Fruit fly (Drosophila melanogaster): ENCODE data around the gene CG44774.

CG44774 gene

DNA sequence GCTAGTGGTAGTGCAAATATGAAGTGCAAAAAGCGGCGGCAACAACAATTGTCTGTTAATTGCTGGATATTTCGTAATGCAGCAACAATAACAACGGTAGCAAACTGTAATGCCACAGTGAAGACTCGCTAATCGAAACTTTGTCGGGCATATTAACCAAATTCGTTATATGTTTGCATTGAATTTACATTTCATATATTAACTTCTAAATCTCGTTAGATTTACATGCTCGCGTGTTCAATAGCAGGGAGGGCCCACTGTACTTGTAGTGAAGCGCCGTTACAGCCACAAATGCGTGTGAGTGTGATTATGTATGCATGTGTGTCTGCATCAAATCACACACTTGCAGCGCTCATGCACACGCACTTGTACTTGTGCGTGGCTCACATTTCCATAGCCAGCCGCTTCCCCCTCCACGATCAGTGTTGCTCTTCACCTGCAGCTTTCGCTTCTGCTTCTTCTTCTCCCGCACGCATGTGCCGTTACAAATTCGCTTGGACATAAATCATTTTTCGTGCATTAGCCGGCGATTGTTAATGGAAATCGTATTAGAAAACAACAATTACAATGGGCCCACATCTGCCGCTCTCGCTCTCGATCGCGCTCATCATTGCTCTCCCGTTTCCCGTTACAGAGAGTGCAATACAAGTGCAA lies 2.0 kb upstream of the CG44774 start (continued):
- TF ChIP-seq ap (GFP tag; IDR thresholded peaks at IDR 0.05), result peak; percentile 96
- peak; percentile 91 for TF ChIP-seq so (GFP tag; IDR thresholded peaks at IDR 0.05)
- no peak for TF ChIP-seq inv (GFP tag; IDR thresholded peaks at IDR 0.05; ENCODE audit: partially characterized antibody)
- TF ChIP-seq CG8478 (optimal IDR thresholded peaks at IDR 0.05), result no peak
- TF ChIP-seq Lhr (GFP tag; optimal IDR thresholded peaks at IDR 0.05), result peak; percentile 87
- peak; percentile 73 for TF ChIP-seq CG10147 (GFP tag; optimal IDR thresholded peaks at IDR 0.05)
- TF ChIP-seq sima (GFP tag; optimal IDR thresholded peaks at IDR 0.05), result peak; percentile 67
- TF ChIP-seq CG31365 (tag; optimal IDR thresholded peaks at IDR 0.05), result peak; percentile 83
- peak; percentile 91 for TF ChIP-seq CG14014 (GFP tag; IDR thresholded peaks at IDR 0.05)
- peak; percentile 66 for TF ChIP-seq CG10543 (GFP tag; optimal IDR thresholded peaks at IDR 0.05)
- TF ChIP-seq pita (GFP tag; optimal IDR thresholded peaks at IDR 0.05), result no peak
- TF ChIP-seq CG32532 (GFP tag; IDR thresholded peaks at IDR 0.05), result peak; percentile 88
- peak; percentile 95 for TF ChIP-seq onecut (GFP tag; IDR thresholded peaks at IDR 0.05)
- TF ChIP-seq Vsx1 (GFP tag; optimal IDR thresholded peaks at IDR 0.05), result peak; percentile 81
- TF ChIP-seq CG7271 (tag; optimal IDR thresholded peaks at IDR 0.05), result peak; percentile 53
- peak in 1 of 3 experiments; percentile 95 for TF ChIP-seq lola (GFP tag; optimal IDR thresholded peaks at IDR 0.05)
- peak; percentile 65; the same call in 1 of the 2 replicates for TF ChIP-seq CkIIα-i1 (GFP tag; IDR thresholded peaks at IDR 0.05)
- peak; percentile 89 for TF ChIP-seq tio (GFP tag; optimal IDR thresholded peaks at IDR 0.05)
- peak; percentile 97 for TF ChIP-seq ATbp (GFP tag; optimal IDR thresholded peaks at IDR 0.05)
- peak; percentile 94 for TF ChIP-seq CG30403 (GFP tag; optimal IDR thresholded peaks at IDR 0.05)
- peak; percentile 94 for TF ChIP-seq CG4404 (GFP tag; IDR thresholded peaks at IDR 0.05)
- peak; percentile 79 for TF ChIP-seq scrt (GFP tag; optimal IDR thresholded peaks at IDR 0.05)
- TF ChIP-seq CG9437 (GFP tag; optimal IDR thresholded peaks at IDR 0.05), result peak; percentile 81
- TF ChIP-seq CG18599 (GFP tag; optimal IDR thresholded peaks at IDR 0.05), result peak; percentile 86
- peak; percentile 95 for TF ChIP-seq CG18262 (tag; optimal IDR thresholded peaks at IDR 0.05)
- TF ChIP-seq bcd (GFP tag; optimal IDR thresholded peaks at IDR 0.05), result peak; percentile 93
- peak; percentile 92 for TF ChIP-seq CG8388 (GFP tag; optimal IDR thresholded peaks at IDR 0.05)
- peak; percentile 97 for TF ChIP-seq CG12219 (GFP tag; optimal IDR thresholded peaks at IDR 0.05)
- TF ChIP-seq CG4424 (GFP tag; optimal IDR thresholded peaks at IDR 0.05), result peak; percentile 96
- TF ChIP-seq klu (GFP tag; IDR thresholded peaks at IDR 0.05), result peak; percentile 75
- TF ChIP-seq crc (GFP tag; optimal IDR thresholded peaks at IDR 0.05), result peak; percentile 86
- TF ChIP-seq jumu (GFP tag; optimal IDR thresholded peaks at IDR 0.05), result peak; percentile 94
- peak; percentile 95 for TF ChIP-seq CG2875 (GFP tag; optimal IDR thresholded peaks at IDR 0.05)
- peak; percentile 93 for TF ChIP-seq CG4707 (GFP tag; optimal IDR thresholded peaks at IDR 0.05)
- peak; percentile 86 for TF ChIP-seq CG13624 (GFP tag; optimal IDR thresholded peaks at IDR 0.05)
- peak; percentile 92 for TF ChIP-seq Rfx (GFP tag; IDR thresholded peaks at IDR 0.05)
- TF ChIP-seq oc (tag; optimal IDR thresholded peaks at IDR 0.05), result peak; percentile 97
- peak; percentile 30 for TF ChIP-seq ash1 (GFP tag; optimal IDR thresholded peaks at IDR 0.05)
- peak; percentile 97 for TF ChIP-seq Mrtf (GFP tag; IDR thresholded peaks at IDR 0.05)
- peak; percentile 92 for TF ChIP-seq btn (GFP tag; optimal IDR thresholded peaks at IDR 0.05)
- peak; percentile 91 for TF ChIP-seq trem (tag; optimal IDR thresholded peaks at IDR 0.05)
- TF ChIP-seq HHEX (GFP tag; optimal IDR thresholded peaks at IDR 0.05), result peak; percentile 91
- peak; percentile 90 for TF ChIP-seq sim (GFP tag; IDR thresholded peaks at IDR 0.05)
- peak; percentile 95 for TF ChIP-seq Hsf (GFP tag; optimal IDR thresholded peaks at IDR 0.05)
- no peak for TF ChIP-seq hkb (optimal IDR thresholded peaks at IDR 0.05)
- TF ChIP-seq hkb (GFP tag; IDR thresholded peaks at IDR 0.05), result peak; percentile 96
- no peak for TF ChIP-seq prd (optimal IDR thresholded peaks at IDR 0.05)
- peak; percentile 98 for TF ChIP-seq prd (GFP tag; IDR thresholded peaks at IDR 0.05)
- TF ChIP-seq Dek (tag; optimal IDR thresholded peaks at IDR 0.05), result peak; percentile 86
- TF ChIP-seq fd3F (GFP tag; optimal IDR thresholded peaks at IDR 0.05), result peak; percentile 84
